Fruit fly (Drosophila melanogaster) whole organism, embryonic: Measurements from ENCODE around the gene SelT.

Source experiments
- Antp ChIP-seq: fragments of 200-800 bp; sonication (Bioruptor generic); optimal IDR thresholded peaks from 3 replicates; lab custom pipeline; 2016; ENCODE audit warnings: missing biosample characterization, missing genetic modification characterization
- Blimp-1 ChIP-seq: fragments of 200-800 bp; sonication (Bioruptor generic); optimal IDR thresholded peaks from 3 replicates; lab custom pipeline; 2018; ENCODE audit warnings: missing biosample characterization, missing genetic modification characterization, mild to moderate bottlenecking, moderate library complexity, missing genetic modification reagents
- CG10147 ChIP-seq: fragments of 200-800 bp; sonication (Bioruptor generic); optimal IDR thresholded peaks from 2 replicates; lab custom pipeline; 2019; ENCODE audit warnings: missing biosample characterization, mild to moderate bottlenecking, missing genetic modification characterization, moderate library complexity
- CG10565 ChIP-seq: fragments of 200-800 bp; sonication (Bioruptor generic); optimal IDR thresholded peaks from 3 replicates; lab custom pipeline; 2016; ENCODE audit warnings: missing biosample characterization, mild to moderate bottlenecking, missing genetic modification characterization
- CG11398 ChIP-seq: fragments of 200-800 bp; sonication (Bioruptor generic); optimal IDR thresholded peaks from 2 replicates; lab custom pipeline; 2016; ENCODE audit warnings: missing biosample characterization, missing genetic modification characterization
- CG11695 ChIP-seq: fragments of 200-800 bp; sonication (Bioruptor generic); IDR thresholded peaks from 3 replicates; pipeline ENCODE4 v1.3.6; 2022; ENCODE audit warnings: missing biosample characterization, missing genetic modification characterization
- CG12299 ChIP-seq: fragments of 200-800 bp; sonication (Bioruptor generic); optimal IDR thresholded peaks from 2 replicates; lab custom pipeline; 2018; ENCODE audit warnings: missing biosample characterization, mild to moderate bottlenecking, missing genetic modification characterization
- CG12659 ChIP-seq: fragments of 200-800 bp; sonication (Bioruptor generic); optimal IDR thresholded peaks from 3 replicates; lab custom pipeline; 2017; ENCODE audit warnings: mild to moderate bottlenecking, missing biosample characterization, missing genetic modification reagents, missing genetic modification characterization
- CG13287 ChIP-seq: fragments of 200-800 bp; sonication (Bioruptor generic); IDR thresholded peaks from 2 replicates; pipeline ENCODE4 v1.3.6; 2022; ENCODE audit warnings: missing biosample characterization, missing genetic modification characterization; ENCODE audit not compliant: partially characterized antibody
- CG13296 ChIP-seq: fragments of 200-800 bp; sonication (Bioruptor generic); optimal IDR thresholded peaks from 3 replicates; lab custom pipeline; 2018; ENCODE audit warnings: missing biosample characterization, mild to moderate bottlenecking, missing genetic modification characterization
- CG13624 ChIP-seq: fragments of 200-800 bp; sonication (Bioruptor generic); optimal IDR thresholded peaks from 2 replicates; lab custom pipeline; 2016; ENCODE audit warnings: missing biosample characterization, missing genetic modification characterization
- CG15011 ChIP-seq: fragments of 200-800 bp; sonication (Bioruptor generic); optimal IDR thresholded peaks from 3 replicates; lab custom pipeline; 2018; ENCODE audit warnings: missing biosample characterization, mild to moderate bottlenecking, missing genetic modification characterization
- CG15514 ChIP-seq: fragments of 200-800 bp; sonication (Bioruptor generic); optimal IDR thresholded peaks from 3 replicates; lab custom pipeline; 2017; ENCODE audit warnings: missing biosample characterization, missing genetic modification characterization, mild to moderate bottlenecking, moderate library complexity, missing genetic modification reagents
- CG15601 ChIP-seq: fragments of 200-800 bp; sonication (Bioruptor generic); optimal IDR thresholded peaks from 3 replicates; lab custom pipeline; 2019; ENCODE audit warnings: missing biosample characterization, mild to moderate bottlenecking, missing genetic modification characterization, moderate library complexity
- CG3163 ChIP-seq: fragments of 200-800 bp; sonication (Bioruptor generic); optimal IDR thresholded peaks from 3 replicates; lab custom pipeline; 2016; ENCODE audit warnings: missing biosample characterization, missing genetic modification characterization
- CG34224 ChIP-seq: fragments of 200-800 bp; sonication (Bioruptor generic); IDR thresholded peaks from 3 replicates; pipeline ENCODE4 v1.3.6; 2022; ENCODE audit warnings: missing biosample characterization, missing genetic modification characterization; ENCODE audit not compliant: partially characterized antibody
- CG3847 ChIP-seq: fragments of 200-800 bp; sonication (Bioruptor generic); IDR thresholded peaks from 2 replicates; pipeline ENCODE4 v1.3.6; 2022; ENCODE audit warnings: missing biosample characterization, missing genetic modification characterization
- CG4617 ChIP-seq: fragments of 200-800 bp; sonication (Bioruptor generic); optimal IDR thresholded peaks from 3 replicates; lab custom pipeline; 2016; ENCODE audit warnings: missing biosample characterization, missing genetic modification characterization, borderline replicate concordance
- CG4707 ChIP-seq: fragments of 200-800 bp; sonication (Bioruptor generic); optimal IDR thresholded peaks from 2 replicates; lab custom pipeline; 2018; ENCODE audit warnings: missing biosample characterization, mild to moderate bottlenecking, missing genetic modification characterization, moderate library complexity
- CG6175 ChIP-seq: fragments of 200-800 bp; sonication (Bioruptor generic); IDR thresholded peaks from 3 replicates; pipeline ENCODE4 v1.3.6; 2022; ENCODE audit warnings: missing biosample characterization, missing genetic modification characterization
- CG6683 ChIP-seq: fragments of 200-800 bp; sonication (Bioruptor generic); optimal IDR thresholded peaks from 2 replicates; lab custom pipeline; 2017; ENCODE audit warnings: missing biosample characterization, mild to moderate bottlenecking, missing genetic modification characterization, missing genetic modification reagents
- CG6813 ChIP-seq: fragments of 200-800 bp; sonication (Bioruptor generic); optimal IDR thresholded peaks from 2 replicates; lab custom pipeline; 2017; ENCODE audit warnings: missing biosample characterization, missing genetic modification characterization, mild to moderate bottlenecking, moderate library complexity, missing genetic modification reagents
- CG7271 ChIP-seq: fragments of 200-800 bp; sonication (Bioruptor generic); optimal IDR thresholded peaks from 2 replicates; lab custom pipeline; 2018; ENCODE audit warnings: missing biosample characterization, mild to moderate bottlenecking, missing genetic modification characterization, moderate library complexity
- CG7556 ChIP-seq: fragments of 200-800 bp; sonication (Bioruptor generic); optimal IDR thresholded peaks from 2 replicates; lab custom pipeline; 2017; ENCODE audit warnings: missing biosample characterization, mild to moderate bottlenecking, missing genetic modification characterization
- CG7963 ChIP-seq: fragments of 200-800 bp; sonication (Bioruptor generic); IDR thresholded peaks from 3 replicates; pipeline ENCODE4 v1.3.6; 2022; ENCODE audit warnings: missing biosample characterization, missing genetic modification characterization; ENCODE audit not compliant: partially characterized antibody
- CG8290 ChIP-seq, 3 experiments: fragments of 200-800 bp; sonication (Bioruptor generic); optimal IDR thresholded peaks; 2 replicates each; lab custom pipeline; 2016 to 2019; ENCODE audit warnings: missing biosample characterization in 3 of 3, missing genetic modification characterization in 3 of 3, mild to moderate bottlenecking in 2 of 3, moderate library complexity in 1 of 3
- CHES-1-like ChIP-seq: fragments of 200-800 bp; sonication (Bioruptor generic); optimal IDR thresholded peaks from 2 replicates; lab custom pipeline; 2016; ENCODE audit warnings: missing biosample characterization, missing genetic modification characterization
- HHEX ChIP-seq: fragments of 200-800 bp; sonication (Bioruptor generic); optimal IDR thresholded peaks from 3 replicates; lab custom pipeline; 2017; ENCODE audit warnings: missing biosample characterization, mild to moderate bottlenecking, missing genetic modification characterization, missing genetic modification reagents
- MBD-R2 ChIP-seq: fragments of 200-800 bp; sonication (Bioruptor generic); IDR thresholded peaks from 2 replicates; pipeline ENCODE4 v1.3.6; 2022; ENCODE audit warnings: missing biosample characterization, missing genetic modification characterization
- MESR4 ChIP-seq: fragments of 200-800 bp; sonication (Bioruptor generic); optimal IDR thresholded peaks from 2 replicates; lab custom pipeline; 2018; ENCODE audit warnings: missing biosample characterization, mild to moderate bottlenecking, missing genetic modification characterization, moderate library complexity
- Oli ChIP-seq: fragments of 200-800 bp; sonication (Bioruptor generic); optimal IDR thresholded peaks from 2 replicates; lab custom pipeline; 2018; ENCODE audit warnings: missing biosample characterization, mild to moderate bottlenecking, missing genetic modification characterization, moderate library complexity
- Optix ChIP-seq: fragments of 200-800 bp; sonication (Bioruptor generic); IDR thresholded peaks from 3 replicates; pipeline ENCODE4 v1.3.6; 2022; ENCODE audit warnings: missing biosample characterization, missing genetic modification characterization
- Scr ChIP-seq: fragments of 200-800 bp; sonication (Bioruptor generic); IDR thresholded peaks from 2 replicates; pipeline ENCODE4 v1.3.6; 2022; ENCODE audit warnings: missing biosample characterization, missing genetic modification characterization; ENCODE audit not compliant: partially characterized antibody
- Sry-δ ChIP-seq: fragments of 200-800 bp; sonication (Bioruptor generic); optimal IDR thresholded peaks from 2 replicates; lab custom pipeline; 2016; ENCODE audit warnings: missing biosample characterization, missing genetic modification characterization
- YL-1 ChIP-seq: fragments of 200-800 bp; sonication (Bioruptor generic); optimal IDR thresholded peaks from 3 replicates; lab custom pipeline; 2017; ENCODE audit warnings: missing biosample characterization, mild to moderate bottlenecking, missing genetic modification characterization
- croc ChIP-seq: fragments of 200-800 bp; sonication (Bioruptor generic); conservative IDR thresholded peaks from 3 replicates; pipeline ENCODE4 v1.3.6; 2022; ENCODE audit warnings: missing biosample characterization, missing genetic modification characterization
- disco-r ChIP-seq: fragments of 200-800 bp; sonication (Bioruptor generic); optimal IDR thresholded peaks from 2 replicates; lab custom pipeline; 2016; ENCODE audit warnings: missing biosample characterization, missing genetic modification characterization
- lbe ChIP-seq: fragments of 200-800 bp; sonication (Bioruptor generic); optimal IDR thresholded peaks from 2 replicates; lab custom pipeline; 2016; ENCODE audit warnings: missing biosample characterization, mild to moderate bottlenecking, missing genetic modification characterization
- luna ChIP-seq: fragments of 200-800 bp; sonication (Bioruptor generic); optimal IDR thresholded peaks from 2 replicates; lab custom pipeline; 2016; ENCODE audit warnings: missing biosample characterization, missing genetic modification characterization
- mam ChIP-seq: fragments of 200-800 bp; sonication (Bioruptor generic); optimal IDR thresholded peaks from 3 replicates; lab custom pipeline; 2016; ENCODE audit warnings: missing biosample characterization, missing genetic modification characterization
- nmo ChIP-seq: fragments of 200-800 bp; sonication (Bioruptor generic); optimal IDR thresholded peaks from 2 replicates; lab custom pipeline; 2018; ENCODE audit warnings: missing biosample characterization, mild to moderate bottlenecking, missing genetic modification characterization, moderate library complexity
- onecut ChIP-seq: fragments of 200-800 bp; sonication (Bioruptor generic); IDR thresholded peaks from 2 replicates; pipeline ENCODE4 v1.3.6; 2022; ENCODE audit warnings: missing biosample characterization, missing genetic modification characterization
- prd ChIP-seq, 3 experiments: fragments of >200 bp in 2 of 3; fragments of 200-800 bp in 1 of 3; sonication (Bioruptor generic) in 1 of 3; optimal IDR thresholded peaks in 2 of 3; IDR thresholded peaks in 1 of 3; 2 replicates in 2 of 3; 3 replicates in 1 of 3; pipeline versions ENCODE4 v1.3.6 to Lab custom; 2017 to 2022; ENCODE audit warnings: missing biosample characterization in 1 of 3, missing genetic modification characterization in 1 of 3
- trem ChIP-seq: fragments of 200-800 bp; optimal IDR thresholded peaks from 3 replicates; lab custom pipeline; 2019; ENCODE audit warnings: missing biosample characterization, mild to moderate bottlenecking, missing genetic modification characterization, moderate library complexity
- twi ChIP-seq: fragments of 200-800 bp; optimal IDR thresholded peaks from 2 replicates; lab custom pipeline; 2019; ENCODE audit warnings: missing biosample characterization, mild to moderate bottlenecking, missing genetic modification characterization, moderate library complexity
- usp ChIP-seq: fragments of >200 bp; optimal IDR thresholded peaks from 2 replicates; lab custom pipeline; 2017; ENCODE audit warnings: missing biosample characterization, missing genetic modification characterization
- wor ChIP-seq: fragments of 200-800 bp; sonication (Bioruptor generic); IDR thresholded peaks from 2 replicates; pipeline ENCODE4 v1.3.6; 2022; ENCODE audit warnings: missing biosample characterization, missing genetic modification characterization
- z ChIP-seq: fragments of 200-800 bp; sonication (Bioruptor generic); IDR thresholded peaks from 3 replicates; pipeline ENCODE4 v1.3.6; 2022; ENCODE audit warnings: missing biosample characterization, missing genetic modification characterization

SelT gene

DNA sequence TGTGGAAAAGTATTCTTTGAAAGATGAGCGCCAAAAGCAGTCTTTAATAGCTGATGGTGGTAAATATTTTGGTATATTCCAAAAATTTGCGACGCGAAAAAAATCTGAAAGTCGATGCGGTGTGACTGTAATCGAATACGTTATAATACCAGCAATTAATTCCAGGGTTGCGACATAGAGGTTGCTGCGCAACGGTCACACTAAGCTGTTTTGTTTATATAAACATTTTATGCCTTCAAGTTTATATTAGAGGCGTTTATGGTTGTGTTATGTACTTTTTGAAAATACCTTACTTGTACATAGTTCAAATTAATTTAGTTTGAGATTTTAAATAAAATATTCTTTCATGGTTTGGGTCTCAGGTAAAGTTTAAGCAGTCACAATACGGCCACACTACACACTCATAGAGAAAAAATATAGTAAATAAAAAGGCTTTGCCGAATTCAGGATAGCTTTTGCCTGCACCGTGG, 39.4 kb upstream of the SelT start, which contains the start of gene CG14043 (continued):
- TF ChIP-seq Optix (GFP tag; lab: Robert Waterston, UW) (no peak), usp (no peak), CG7271 (tag; lab: Kevin White, UChicago) (no peak), luna (no peak), CG12659 (GFP tag; lab: Kevin White, UChicago) (peak; percentile 91), CG6683 (no peak), HHEX (GFP tag; lab: Kevin White, UChicago) (no peak), CG4707 (GFP tag; lab: Kevin White, UChicago) (no peak), croc (GFP tag; lab: Robert Waterston, UW) (no peak; the same call in 2 of the 3 replicates), CG13296 (GFP tag; lab: Kevin White, UChicago) (no peak), CG6175 (no peak), nmo (GFP tag; lab: Kevin White, UChicago) (peak; percentile 80), CHES-1-like (GFP tag; lab: Kevin White, UChicago) (peak; percentile 63), CG3847 (GFP tag; lab: Robert Waterston, UW) (peak; percentile 37; the same call in 1 of the 2 replicates), CG4617 (peak; percentile 92), disco-r (GFP tag; lab: Kevin White, UChicago) (no peak), z (GFP tag; lab: Robert Waterston, UW) (no peak), CG8290 (GFP tag; optimal IDR thresholded peaks at IDR 0.05; lab: Kevin White, UChicago) (peak; percentile 1), CG8290 (tag; optimal IDR thresholded peaks at IDR 0.05; lab: Kevin White, UChicago) (no peak), CG13624 (peak; percentile 54), twi (tag; lab: Kevin White, UChicago) (peak; percentile 21), trem (tag; lab: Kevin White, UChicago) (peak; percentile 86), wor (no peak), CG10565 (GFP tag; lab: Kevin White, UChicago) (no peak), mam (peak; percentile 36), Antp (GFP tag; lab: Kevin White, UChicago) (no peak), CG10147 (GFP tag; lab: Kevin White, UChicago) (no peak), YL-1 (GFP tag; lab: Kevin White, UChicago) (peak; percentile 80), Blimp-1 (no peak)
- TF ChIP-seq, all 482 proteins: peak for 112

DNA sequence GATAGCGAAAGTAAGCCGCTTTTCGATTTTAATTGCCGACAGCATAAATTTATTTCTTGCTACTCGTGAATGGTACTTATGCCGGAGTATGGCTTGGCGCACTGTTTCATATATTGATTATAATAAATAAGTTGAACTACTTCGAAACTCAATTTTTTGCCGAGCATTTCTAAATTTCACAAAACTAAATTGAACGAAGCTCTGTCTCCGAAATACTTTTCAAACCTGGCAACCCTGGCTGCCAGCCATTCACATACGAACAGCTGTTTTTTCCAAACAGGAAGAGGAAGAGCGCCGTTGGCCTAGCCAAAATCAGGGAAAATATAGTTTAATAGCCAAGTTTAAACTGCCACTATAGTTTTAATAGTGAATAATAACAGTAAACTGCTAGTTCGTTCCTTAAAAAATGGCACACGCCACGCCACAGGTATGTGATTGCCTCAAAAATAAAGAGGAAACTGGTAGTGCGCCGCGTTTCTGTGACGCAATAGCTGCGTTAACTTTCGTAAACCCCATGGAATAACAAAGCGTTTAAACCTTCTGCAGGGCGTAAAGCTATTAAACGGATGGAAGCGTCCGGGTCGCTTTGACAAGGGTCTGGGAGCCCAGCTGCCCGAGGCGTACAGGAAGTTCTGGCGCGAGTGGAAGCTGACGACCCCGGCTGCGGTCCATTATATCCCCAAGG, 36.8 kb upstream of the SelT start, which contains the start of gene mRpL28:
Gene mRpL28 (plus strand): TSS at position 246 of the 685 bp plus-strand sequence.
- peak; percentile 44; the same call in 1 of the 2 replicates for TF ChIP-seq Scr
- TF ChIP-seq Sry-δ (GFP tag; lab: Kevin White, UChicago): no peak
- no peak for TF ChIP-seq CG7963 (GFP tag; lab: Robert Waterston, UW)
- no peak for TF ChIP-seq CG11398
- TF ChIP-seq CG12299 (tag; lab: Kevin White, UChicago): no peak
- TF ChIP-seq CG15514 (GFP tag; lab: Kevin White, UChicago): peak; percentile 26
- TF ChIP-seq CG6813 (GFP tag; lab: Kevin White, UChicago): no peak
- no peak for TF ChIP-seq CG3163 (GFP tag; lab: Kevin White, UChicago)
- TF ChIP-seq CG7556 (GFP tag; lab: Kevin White, UChicago): no peak
- TF ChIP-seq CG15011 (GFP tag; lab: Kevin White, UChicago): no peak
- peak; percentile 72; the same call in 1 of the 2 replicates for TF ChIP-seq CG13287
- peak; percentile 35 for TF ChIP-seq lbe (GFP tag; lab: Kevin White, UChicago)
- TF ChIP-seq onecut: no peak
- peak; percentile 21 for TF ChIP-seq CG15601
- TF ChIP-seq Oli (tag; lab: Kevin White, UChicago): no peak
- TF ChIP-seq prd (optimal IDR thresholded peaks at IDR 0.05; lab: Kevin White, UChicago): no peak
- 0 out of 3 replicates have a peak, but pooled peaks have one; percentile 26 for TF ChIP-seq prd (GFP tag; IDR thresholded peaks at IDR 0.05; lab: Robert Waterston, UW)
- TF ChIP-seq MBD-R2 (GFP tag; lab: Robert Waterston, UW): peak; percentile 92
- no peak for TF ChIP-seq z (GFP tag; lab: Robert Waterston, UW)
- TF ChIP-seq CG11695 (GFP tag; lab: Robert Waterston, UW): no peak
- peak; percentile 87 for TF ChIP-seq MESR4
- peak; percentile 12 for TF ChIP-seq CG10147 (GFP tag; lab: Kevin White, UChicago)
- TF ChIP-seq CG34224 (GFP tag; lab: Robert Waterston, UW): peak; percentile 71
